Fruit fly (Drosophila melanogaster) whole organism, pupa: ENCODE data around the gene sws.
A peak's percentile ranks its signal among the peaks of the same experiment; 100 is the strongest.

ENCODE experiments used
- CG14655 ChIP-seq: fragments of 200-800 bp; sonication (Bioruptor generic); optimal IDR thresholded peaks from 3 replicates; lab custom pipeline; 2017; ENCODE audit warnings: mild to moderate bottlenecking, missing biosample characterization, missing genetic modification reagents, missing genetic modification characterization
- CG32121 ChIP-seq: fragments of 200-800 bp; sonication (Bioruptor generic); IDR thresholded peaks from 2 replicates; pipeline ENCODE4 v1.3.6; 2022; ENCODE audit warnings: missing biosample characterization, missing genetic modification characterization
- CG8301 ChIP-seq: fragments of 200-800 bp; sonication (Bioruptor generic); optimal IDR thresholded peaks from 2 replicates; lab custom pipeline; 2018; ENCODE audit warnings: missing biosample characterization, mild to moderate bottlenecking, missing genetic modification characterization
- EcR ChIP-seq: fragments of 200-800 bp; sonication (Bioruptor generic); optimal IDR thresholded peaks from 3 replicates; lab custom pipeline; 2019; ENCODE audit warnings: missing biosample characterization, missing genetic modification characterization, mild to moderate bottlenecking, moderate library complexity, missing genetic modification reagents
- Ets98B ChIP-seq: fragments of 200-800 bp; sonication (Bioruptor generic); IDR thresholded peaks from 2 replicates; pipeline ENCODE4 v1.3.6; 2022; ENCODE audit warnings: missing biosample characterization, missing genetic modification characterization

DNA sequence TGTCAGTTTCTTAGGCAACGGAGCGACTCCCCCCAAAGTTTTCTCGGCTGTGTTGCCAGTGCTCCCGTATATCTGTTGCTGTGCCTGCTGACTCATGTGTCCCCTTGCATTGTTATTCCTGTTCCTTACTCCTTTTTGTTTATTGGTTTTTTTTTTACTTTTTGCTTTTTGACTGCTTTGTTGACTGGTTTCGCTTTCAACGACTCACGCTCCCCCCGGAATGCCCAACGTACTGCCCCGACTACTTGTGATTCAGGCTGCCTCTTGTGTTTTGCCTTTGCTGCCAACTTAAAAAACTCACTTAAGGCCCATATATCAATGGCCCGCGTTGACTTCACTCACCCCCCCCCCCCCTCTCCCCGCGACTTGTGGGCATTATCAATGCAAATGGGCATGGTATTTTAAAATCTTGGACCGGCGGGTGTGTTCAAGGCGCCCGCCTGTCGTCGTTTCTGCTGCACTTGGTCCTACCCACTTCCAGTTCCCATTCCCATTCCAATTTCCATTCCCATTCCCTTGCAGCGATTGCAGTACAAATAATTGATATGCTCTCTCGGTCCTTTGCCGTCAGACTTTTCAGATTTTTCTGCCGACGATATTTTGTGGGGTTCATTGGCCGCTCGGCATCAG lies 5.4 kb upstream of the sws start:
- no peak for TF ChIP-seq CG8301 (tag; lab: Kevin White, UChicago)
- no peak for TF ChIP-seq CG32121
- peak; percentile 82 for TF ChIP-seq EcR (GFP tag; lab: Kevin White, UChicago)
- TF ChIP-seq CG14655 (GFP tag; lab: Kevin White, UChicago): no peak
- TF ChIP-seq Ets98B (GFP tag; lab: Robert Waterston, UW): no peak
